Fruit fly (Drosophila melanogaster) whole organism, embryonic: ENCODE measurements around the gene Reck.
A peak's percentile ranks its signal among the peaks of the same experiment; 100 is the strongest.

ENCODE experiments used
- CG10543 ChIP-seq: fragments of 200-800 bp; sonication (Bioruptor generic); optimal IDR thresholded peaks from 3 replicates; lab custom pipeline; 2017; ENCODE audit warnings: missing biosample characterization, mild to moderate bottlenecking, missing genetic modification characterization, moderate library complexity
- CG10654 ChIP-seq: fragments of 200-800 bp; sonication (Bioruptor generic); optimal IDR thresholded peaks from 2 replicates; lab custom pipeline; 2016; ENCODE audit warnings: missing biosample characterization, missing genetic modification characterization
- CG11398 ChIP-seq: fragments of 200-800 bp; sonication (Bioruptor generic); optimal IDR thresholded peaks from 2 replicates; lab custom pipeline; 2016; ENCODE audit warnings: missing biosample characterization, missing genetic modification characterization
- CG12155 ChIP-seq: fragments of 200-800 bp; sonication (Bioruptor generic); optimal IDR thresholded peaks from 3 replicates; lab custom pipeline; 2016; ENCODE audit warnings: missing biosample characterization, missing genetic modification characterization
- CG13123 ChIP-seq: fragments of 200-800 bp; sonication (Bioruptor generic); optimal IDR thresholded peaks from 2 replicates; lab custom pipeline; 2016; ENCODE audit warnings: missing biosample characterization, missing genetic modification characterization
- CG13296 ChIP-seq: fragments of 200-800 bp; sonication (Bioruptor generic); optimal IDR thresholded peaks from 3 replicates; lab custom pipeline; 2018; ENCODE audit warnings: missing biosample characterization, mild to moderate bottlenecking, missing genetic modification characterization
- CG18476 ChIP-seq: fragments of 200-800 bp; sonication (Bioruptor generic); optimal IDR thresholded peaks from 2 replicates; lab custom pipeline; 2016; ENCODE audit warnings: missing biosample characterization, mild to moderate bottlenecking, missing genetic modification characterization
- CG2678 ChIP-seq: fragments of 200-800 bp; sonication (Bioruptor generic); optimal IDR thresholded peaks from 3 replicates; lab custom pipeline; 2019; ENCODE audit warnings: missing biosample characterization, mild to moderate bottlenecking, missing genetic modification characterization, moderate library complexity
- CG2875 ChIP-seq: fragments of 200-800 bp; sonication (Bioruptor generic); optimal IDR thresholded peaks from 2 replicates; lab custom pipeline; 2017; ENCODE audit warnings: missing biosample characterization, mild to moderate bottlenecking, missing genetic modification characterization, missing genetic modification reagents
- CG4404 ChIP-seq: fragments of 200-800 bp; sonication (Bioruptor generic); IDR thresholded peaks from 2 replicates; pipeline ENCODE4 v1.3.6; 2022; ENCODE audit warnings: missing biosample characterization, missing genetic modification characterization
- CG4617 ChIP-seq: fragments of 200-800 bp; sonication (Bioruptor generic); optimal IDR thresholded peaks from 3 replicates; lab custom pipeline; 2016; ENCODE audit warnings: missing biosample characterization, missing genetic modification characterization, borderline replicate concordance
- CG7928 ChIP-seq: fragments of 200-800 bp; sonication (Bioruptor generic); optimal IDR thresholded peaks from 2 replicates; lab custom pipeline; 2017; ENCODE audit warnings: missing biosample characterization, mild to moderate bottlenecking, missing genetic modification characterization
- CG8765 ChIP-seq: fragments of 200-800 bp; sonication (Bioruptor generic); IDR thresholded peaks from 2 replicates; pipeline ENCODE4 v1.3.6; 2022; ENCODE audit warnings: missing biosample characterization, missing genetic modification characterization
- Dek ChIP-seq: fragments of 200-800 bp; sonication (Bioruptor generic); optimal IDR thresholded peaks from 3 replicates; lab custom pipeline; 2019; ENCODE audit warnings: missing biosample characterization, mild to moderate bottlenecking, missing genetic modification characterization, moderate library complexity
- Dref ChIP-seq: fragments of 200-800 bp; sonication (Bioruptor generic); IDR thresholded peaks from 2 replicates; pipeline ENCODE4 v1.3.6; 2022; ENCODE audit warnings: missing biosample characterization, missing genetic modification characterization
- Ets65A ChIP-seq: fragments of 200-800 bp; sonication (Bioruptor generic); peaks from one replicate; lab custom pipeline; 2016; ENCODE audit warnings: missing biosample characterization, missing genetic modification characterization
- Fer2 ChIP-seq: fragments of 200-800 bp; sonication (Bioruptor generic); optimal IDR thresholded peaks from 2 replicates; lab custom pipeline; 2018; ENCODE audit warnings: missing biosample characterization, mild to moderate bottlenecking, missing genetic modification characterization, moderate library complexity
- Fer3 ChIP-seq: fragments of 200-800 bp; sonication (Bioruptor generic); optimal IDR thresholded peaks from 2 replicates; lab custom pipeline; 2018; ENCODE audit warnings: missing biosample characterization, mild to moderate bottlenecking, missing genetic modification characterization, moderate library complexity
- Gug ChIP-seq: fragments of 200-800 bp; sonication (Bioruptor generic); IDR thresholded peaks from 4 replicates; pipeline ENCODE4 v1.3.6; 2022; ENCODE audit warnings: missing biosample characterization, missing genetic modification characterization
- Hand ChIP-seq: fragments of 200-800 bp; sonication (Bioruptor generic); optimal IDR thresholded peaks from 2 replicates; lab custom pipeline; 2017; ENCODE audit warnings: mild to moderate bottlenecking, missing biosample characterization, missing genetic modification reagents, missing genetic modification characterization
- Hmx ChIP-seq: fragments of 200-800 bp; sonication (Bioruptor generic); optimal IDR thresholded peaks from 2 replicates; lab custom pipeline; 2016; ENCODE audit warnings: missing biosample characterization, missing genetic modification characterization
- Lim3 ChIP-seq: fragments of 200-800 bp; sonication (Bioruptor generic); IDR thresholded peaks from 2 replicates; pipeline ENCODE4 v1.3.6; 2022; ENCODE audit warnings: missing biosample characterization, missing genetic modification characterization
- MTF-1 ChIP-seq: fragments of 200-800 bp; sonication (Bioruptor generic); optimal IDR thresholded peaks from 2 replicates; lab custom pipeline; 2018; ENCODE audit warnings: missing biosample characterization, mild to moderate bottlenecking, missing genetic modification characterization, borderline replicate concordance
- Poxn ChIP-seq: fragments of 200-800 bp; sonication (Bioruptor generic); IDR thresholded peaks from 2 replicates; pipeline ENCODE4 v1.3.6; 2022; ENCODE audit warnings: missing biosample characterization, missing genetic modification characterization
- Sox102F ChIP-seq: fragments of 200-800 bp; sonication (Bioruptor generic); optimal IDR thresholded peaks from 2 replicates; lab custom pipeline; 2018; ENCODE audit warnings: missing biosample characterization, mild to moderate bottlenecking, missing genetic modification characterization, moderate library complexity
- Sry-β ChIP-seq: fragments of 200-800 bp; sonication (Bioruptor generic); optimal IDR thresholded peaks from 2 replicates; lab custom pipeline; 2018; ENCODE audit warnings: missing biosample characterization, mild to moderate bottlenecking, missing genetic modification characterization, moderate library complexity
- ap ChIP-seq: fragments of 200-800 bp; sonication (Bioruptor generic); IDR thresholded peaks from 2 replicates; pipeline ENCODE4 v1.3.6; 2022; ENCODE audit warnings: missing biosample characterization, missing genetic modification characterization
- bcd ChIP-seq: fragments of 200-800 bp; sonication (Bioruptor generic); optimal IDR thresholded peaks from 2 replicates; lab custom pipeline; 2017; ENCODE audit warnings: missing biosample characterization, mild to moderate bottlenecking, missing genetic modification characterization
- br ChIP-seq: fragments of >200 bp; optimal IDR thresholded peaks from 2 replicates; lab custom pipeline; 2017
- chm ChIP-seq: fragments of 200-800 bp; sonication (Bioruptor generic); IDR thresholded peaks from 2 replicates; pipeline ENCODE4 v1.3.6; 2022; ENCODE audit warnings: missing biosample characterization, missing genetic modification characterization
- cwo ChIP-seq: fragments of 200-800 bp; sonication (Bioruptor generic); optimal IDR thresholded peaks from 3 replicates; lab custom pipeline; 2017; ENCODE audit warnings: missing biosample characterization, missing genetic modification characterization, mild to moderate bottlenecking, moderate library complexity, missing genetic modification reagents
- da ChIP-seq: fragments of 200-800 bp; sonication (Bioruptor generic); optimal IDR thresholded peaks from 2 replicates; lab custom pipeline; 2016; ENCODE audit warnings: missing biosample characterization, missing genetic modification characterization
- disco-r ChIP-seq: fragments of 200-800 bp; sonication (Bioruptor generic); optimal IDR thresholded peaks from 2 replicates; lab custom pipeline; 2016; ENCODE audit warnings: missing biosample characterization, missing genetic modification characterization
- ems ChIP-seq: fragments of 200-800 bp; sonication (Bioruptor generic); optimal IDR thresholded peaks from 3 replicates; lab custom pipeline; 2016; ENCODE audit warnings: missing biosample characterization, missing genetic modification characterization
- gce ChIP-seq: fragments of 200-800 bp; sonication (Bioruptor generic); IDR thresholded peaks from 3 replicates; pipeline ENCODE4 v1.3.6; 2022; ENCODE audit warnings: missing biosample characterization, missing genetic modification characterization
- gsb-n ChIP-seq: fragments of 200-800 bp; sonication (Bioruptor generic); optimal IDR thresholded peaks from 3 replicates; lab custom pipeline; 2018; ENCODE audit warnings: missing biosample characterization, mild to moderate bottlenecking, missing genetic modification characterization
- klu ChIP-seq: fragments of 200-800 bp; sonication (Bioruptor generic); IDR thresholded peaks from 2 replicates; pipeline ENCODE4 v1.3.6; 2022; ENCODE audit warnings: missing biosample characterization, missing genetic modification characterization
- lola ChIP-seq, 3 experiments: fragments of >200 bp in 2 of 3; fragments of 200-800 bp in 1 of 3; sonication (Bioruptor generic) in 1 of 3; optimal IDR thresholded peaks; 2 replicates each; lab custom pipeline; 2017 to 2019; ENCODE audit warnings: missing biosample characterization in 3 of 3, missing genetic modification characterization in 3 of 3, mild to moderate bottlenecking in 1 of 3, moderate library complexity in 1 of 3
- mirr ChIP-seq: fragments of 200-800 bp; sonication (Bioruptor generic); optimal IDR thresholded peaks from 3 replicates; lab custom pipeline; 2018; ENCODE audit warnings: missing biosample characterization, mild to moderate bottlenecking, missing genetic modification characterization
- oc ChIP-seq: fragments of 200-800 bp; sonication (Bioruptor generic); optimal IDR thresholded peaks from 2 replicates; lab custom pipeline; 2018; ENCODE audit warnings: missing biosample characterization, mild to moderate bottlenecking, missing genetic modification characterization, moderate library complexity
- p53 ChIP-seq: fragments of 200-800 bp; sonication (Bioruptor generic); optimal IDR thresholded peaks from 2 replicates; lab custom pipeline; 2016; ENCODE audit warnings: missing biosample characterization, missing genetic modification characterization
- pan ChIP-seq, 4 experiments: fragments of >200 bp in 3 of 4; fragments of 200-800 bp in 1 of 4; sonication (Bioruptor generic) in 1 of 4; optimal IDR thresholded peaks in 3 of 4; IDR thresholded peaks in 1 of 4; 2 replicates each; pipeline versions ENCODE4 v1.3.6 to Lab custom; 2017 to 2022; ENCODE audit warnings: missing biosample characterization in 2 of 4, missing genetic modification characterization in 2 of 4, mixed read lengths in 1 of 4
- salm ChIP-seq: fragments of 200-800 bp; sonication (Bioruptor generic); optimal IDR thresholded peaks from 2 replicates; lab custom pipeline; 2018; ENCODE audit warnings: missing biosample characterization, mild to moderate bottlenecking, missing genetic modification characterization
- sc ChIP-seq, 3 experiments: fragments of >200 bp in 2 of 3; fragments of 200-800 bp in 1 of 3; sonication (Bioruptor generic) in 1 of 3; optimal IDR thresholded peaks; 2 replicates in 2 of 3; 3 replicates in 1 of 3; lab custom pipeline; 2017; ENCODE audit warnings: mild to moderate bottlenecking in 1 of 3, missing biosample characterization in 1 of 3, missing genetic modification characterization in 1 of 3, missing genetic modification reagents in 1 of 3
- sqz ChIP-seq: fragments of 200-800 bp; sonication (Bioruptor generic); optimal IDR thresholded peaks from 3 replicates; lab custom pipeline; 2018; ENCODE audit warnings: missing biosample characterization, mild to moderate bottlenecking, missing genetic modification characterization
- usp ChIP-seq: fragments of >200 bp; optimal IDR thresholded peaks from 2 replicates; lab custom pipeline; 2017; ENCODE audit warnings: missing biosample characterization, missing genetic modification characterization
- vvl ChIP-seq: fragments of 200-800 bp; sonication (Bioruptor generic); IDR thresholded peaks from 2 replicates; pipeline ENCODE4 v1.3.6; 2022; ENCODE audit warnings: missing biosample characterization, missing genetic modification characterization
- yki ChIP-seq: fragments of >200 bp; optimal IDR thresholded peaks from 3 replicates; lab custom pipeline; 2018

Gene Reck

DNA sequence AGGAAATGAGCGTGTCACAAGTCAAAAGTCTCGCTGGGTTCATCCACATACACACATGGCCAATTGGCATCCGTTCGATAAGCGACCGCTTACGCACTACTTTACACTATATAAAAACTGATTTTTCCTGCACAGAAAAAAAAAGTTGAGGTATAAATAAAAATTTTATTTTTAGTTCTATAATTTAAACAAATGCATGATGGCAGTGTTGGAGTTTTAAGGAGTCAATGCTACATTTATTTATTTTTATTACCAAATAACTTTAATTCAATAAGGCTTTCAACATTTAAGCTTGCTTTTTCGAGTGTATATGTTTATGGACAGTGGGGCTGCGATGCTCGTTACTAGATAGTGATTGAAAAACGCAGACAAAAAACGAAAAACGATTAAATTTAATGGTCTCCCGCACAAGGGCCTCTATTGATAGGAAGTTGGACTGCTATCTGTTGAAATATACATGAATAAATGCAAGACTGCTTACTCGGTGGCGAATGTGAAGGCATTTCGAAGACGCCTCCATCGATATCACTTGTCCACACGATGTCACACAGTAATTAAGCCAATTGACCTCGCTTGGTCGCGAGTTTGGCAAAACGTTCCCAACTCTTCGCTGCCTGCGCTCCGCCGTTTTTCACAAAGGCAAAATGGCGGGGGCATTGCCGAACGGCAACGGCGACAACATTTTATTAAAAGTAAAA is 2.1 kb downstream of the Reck start (continued):
- TF ChIP-seq Dek (peak; percentile 63), oc (tag; lab: Kevin White, UChicago) (peak; percentile 64), CG7928 (GFP tag; lab: Kevin White, UChicago) (no peak), Fer2 (tag; lab: Kevin White, UChicago) (peak; percentile 53), gce (peak; percentile 45; the same call in 1 of the 3 replicates), Hand (peak; percentile 27), Dref (GFP tag; lab: Robert Waterston, UW) (no peak), sc (optimal IDR thresholded peaks at IDR 0.05; lab: Kevin White, UChicago) (no peak), sc (GFP tag; optimal IDR thresholded peaks at IDR 0.05; lab: Kevin White, UChicago) (peak; percentile 20), br (lab: Kevin White, UChicago) (no peak), da (GFP tag; lab: Kevin White, UChicago) (no peak), vvl (GFP tag; lab: Robert Waterston, UW) (peak; percentile 77), CG8765 (GFP tag; lab: Robert Waterston, UW) (no peak), Gug (GFP tag; lab: Robert Waterston, UW) (peak; percentile 43; the same call in 2 of the 4 replicates), sqz (GFP tag; lab: Kevin White, UChicago) (peak; percentile 65), salm (tag; lab: Kevin White, UChicago) (peak; percentile 74), mirr (peak; percentile 5), ap (GFP tag; lab: Robert Waterston, UW) (peak; percentile 56; the same call in 1 of the 2 replicates), CG4404 (GFP tag; lab: Robert Waterston, UW) (peak; percentile 50), gsb-n (peak; percentile 82), CG13296 (GFP tag; lab: Kevin White, UChicago) (peak; percentile 71), pan (optimal IDR thresholded peaks at IDR 0.05; lab: Kevin White, UChicago) (no peak), pan (GFP tag; optimal IDR thresholded peaks at IDR 0.05 in 1 of 2, IDR thresholded peaks at IDR 0.05 in 1 of 2) (peak in 1 of 2 experiments; percentile 84), CG18476 (GFP tag; lab: Kevin White, UChicago) (peak; percentile 38), CG13123 (peak; percentile 13), disco-r (GFP tag; lab: Kevin White, UChicago) (no peak), p53 (GFP tag; lab: Kevin White, UChicago) (no peak), CG11398 (GFP tag; lab: Kevin White, UChicago) (no peak), ems (GFP tag; lab: Kevin White, UChicago) (peak; percentile 43), CG4617 (peak; percentile 18), lola (GFP tag; optimal IDR thresholded peaks at IDR 0.05; lab: Kevin White, UChicago) (peak in 1 of 3 experiments; percentile 80), cwo (GFP tag; lab: Kevin White, UChicago) (peak; percentile 67), usp (GFP tag; lab: Kevin White, UChicago) (no peak), klu (GFP tag; lab: Robert Waterston, UW) (peak; percentile 22; the same call in 1 of the 2 replicates), CG2678 (peak; percentile 87), CG2875 (GFP tag; lab: Kevin White, UChicago) (peak; percentile 52), Sox102F (GFP tag; lab: Kevin White, UChicago) (peak; percentile 86), Lim3 (GFP tag; lab: Robert Waterston, UW) (0 out of 2 replicates have a peak, but pooled peaks have one; percentile 63), CG10543 (GFP tag; lab: Kevin White, UChicago) (peak; percentile 7), chm (peak; percentile 65; the same call in 1 of the 2 replicates), MTF-1 (peak; percentile 23), CG12155 (peak; percentile 63), Poxn (GFP tag; lab: Robert Waterston, UW) (0 out of 2 replicates have a peak, but pooled peaks have one; percentile 19), bcd (GFP tag; lab: Kevin White, UChicago) (peak; percentile 65), CG10654 (GFP tag; lab: Kevin White, UChicago) (peak; percentile 63), Sry-β (GFP tag; lab: Kevin White, UChicago) (no peak), Ets65A (GFP tag; lab: Kevin White, UChicago) (peak; percentile 92), Hmx (GFP tag; lab: Kevin White, UChicago) (no peak), Fer3 (tag; lab: Kevin White, UChicago) (peak; percentile 75), yki (no peak)
